Worm (Caenorhabditis elegans): ENCODE results near the gene F43C9.1.

The F43C9.1 gene

ce11 chrX:4790614-4791013 lies 2.5 kb upstream of the F43C9.1 start:
- TF ChIP-seq pha-2 (tag; optimal IDR thresholded peaks at IDR 0.05) (no peak), T23F11.4 (GFP tag; optimal IDR thresholded peaks at IDR 0.05) (no peak), mec-3 (tag; optimal IDR thresholded peaks at IDR 0.05; ENCODE audit: borderline replicate concordance) (no peak), F13H6.1 (tag; optimal IDR thresholded peaks at IDR 0.05) (no peak), ceh-18 (tag; optimal IDR thresholded peaks at IDR 0.05) (no peak), pros-1 (tag; optimal IDR thresholded peaks at IDR 0.05) (no peak), unc-42 (tag; optimal IDR thresholded peaks at IDR 0.05) (no peak), pqm-1 (tag; optimal IDR thresholded peaks at IDR 0.05) (no peak), sox-4 (tag; optimal IDR thresholded peaks at IDR 0.05) (no peak), gmeb-2 (tag; optimal IDR thresholded peaks at IDR 0.05) (no peak), ahr-1 (tag; optimal IDR thresholded peaks at IDR 0.05) (no peak), Y22D7AL.16 (tag; optimal IDR thresholded peaks at IDR 0.05) (no peak)

- TF ChIP-seq sox-2 (GFP tag; IDR thresholded peaks at IDR 0.05) (no peak), tbx-2 (tag; optimal IDR thresholded peaks at IDR 0.05) (no peak), tbx-7 (tag; optimal IDR thresholded peaks at IDR 0.05) (no peak), pqm-1 (tag; optimal IDR thresholded peaks at IDR 0.05) (peak; percentile 19), elt-2 (tag; optimal IDR thresholded peaks at IDR 0.05) (peak; percentile 75), ceh-18 (tag; optimal IDR thresholded peaks at IDR 0.05) (no peak), pros-1 (tag; optimal IDR thresholded peaks at IDR 0.05) (no peak), ceh-22 (tag; optimal IDR thresholded peaks at IDR 0.05) (no peak), pha-4 (tag; optimal IDR thresholded peaks at IDR 0.05) (no peak), ama-1 (optimal IDR thresholded peaks at IDR 0.05) (no peak), ceh-14 (tag; optimal IDR thresholded peaks at IDR 0.05) (no peak)
Measured at ce11 chrX:4794062-4794461, 983 bp downstream of the F43C9.1 start.

ce11 chrX:4795329-4795728 lies 2.2 kb downstream of the F43C9.1 start:
- TF ChIP-seq pha-2 (tag; optimal IDR thresholded peaks at IDR 0.05) (no peak), mec-3 (tag; optimal IDR thresholded peaks at IDR 0.05; ENCODE audit: borderline replicate concordance) (no peak), pros-1 (tag; optimal IDR thresholded peaks at IDR 0.05) (no peak), hlh-30 (tag; optimal IDR thresholded peaks at IDR 0.05; ENCODE audit: insufficient read depth) (peak; percentile 26), tbx-7 (tag; optimal IDR thresholded peaks at IDR 0.05) (no peak)

ce11 chrX:4800078-4800621 lies 7.1 kb downstream of the F43C9.1 start, which contains the start of gene mig-13:
TSS of gene mig-13 (minus strand) at chrX:4800128.
- TF ChIP-seq unc-55 (GFP tag; optimal IDR thresholded peaks at IDR 0.05), result peak; percentile 28
- no peak for TF ChIP-seq sox-4 (tag; optimal IDR thresholded peaks at IDR 0.05)
- TF ChIP-seq ztf-16 (tag; optimal IDR thresholded peaks at IDR 0.05), result peak; percentile 33
- TF ChIP-seq ref-2 (tag; optimal IDR thresholded peaks at IDR 0.05), result peak; percentile 11

ce11 chrX:4800892-4801291 lies 7.8 kb downstream of the F43C9.1 start:
- TF ChIP-seq unc-55 (GFP tag; optimal IDR thresholded peaks at IDR 0.05) (peak; percentile 10), T23F11.4 (GFP tag; optimal IDR thresholded peaks at IDR 0.05) (no peak), C38D4.7 (GFP tag; optimal IDR thresholded peaks at IDR 0.05) (no peak), nfya-1 (tag; optimal IDR thresholded peaks at IDR 0.05) (no peak), rnt-1 (tag; optimal IDR thresholded peaks at IDR 0.05) (no peak), elt-2 (tag; optimal IDR thresholded peaks at IDR 0.05) (peak; percentile 35), eyg-1 (tag; optimal IDR thresholded peaks at IDR 0.05) (no peak)

ce11 chrX:4802255-4802654 lies 9.2 kb downstream of the F43C9.1 start:
- TF ChIP-seq nfya-1 (tag; optimal IDR thresholded peaks at IDR 0.05) (no peak), hlh-30 (tag; optimal IDR thresholded peaks at IDR 0.05; ENCODE audit: insufficient read depth) (no peak), unc-55 (GFP tag; optimal IDR thresholded peaks at IDR 0.05) (peak; percentile 70), ztf-16 (tag; optimal IDR thresholded peaks at IDR 0.05) (peak; percentile 1)

ce11 chrX:4803942-4804341 lies 10.9 kb downstream of the F43C9.1 start:
- TF ChIP-seq rnt-1 (tag; optimal IDR thresholded peaks at IDR 0.05) (no peak), sdc-2 (tag; optimal IDR thresholded peaks at IDR 0.05) (no peak), fax-1 (tag; optimal IDR thresholded peaks at IDR 0.05) (no peak)

Data from whole organism, late embryonic.